Worm (Caenorhabditis elegans): Measurements from ENCODE around the gene znfx-1.

The znfx-1 gene

ce11 chrII:9213055-9213708 lies at the start of gene znfx-1:
Gene znfx-1, plus strand, starts transcription at chrII:9213658.
- TF ChIP-seq F49E8.2 (tag; optimal IDR thresholded peaks at IDR 0.05; ENCODE audit: borderline replicate concordance) (peak; percentile 32), D1046.2 (GFP tag; IDR thresholded peaks at IDR 0.05) (no peak), hif-1 (tag; optimal IDR thresholded peaks at IDR 0.05) (no peak), Y105C5A.15 (GFP tag; IDR thresholded peaks at IDR 0.05) (no peak), Y48G9A.11 (GFP tag; IDR thresholded peaks at IDR 0.05) (peak; percentile 69), nhr-102 (tag; optimal IDR thresholded peaks at IDR 0.05) (no peak), fkh-10 (GFP tag; optimal IDR thresholded peaks at IDR 0.05) (no peak), dmd-6 (GFP tag; IDR thresholded peaks at IDR 0.05) (no peak), unc-130 (GFP tag; optimal IDR thresholded peaks at IDR 0.05) (peak; percentile 35), lin-38 (GFP tag; IDR thresholded peaks at IDR 0.05) (peak; percentile 38; the same call in 1 of the 2 replicates), lir-3 (tag; optimal IDR thresholded peaks at IDR 0.05) (no peak), lsy-2 (tag; optimal IDR thresholded peaks at IDR 0.05) (no peak), Y75B8A.6 (GFP tag; IDR thresholded peaks at IDR 0.05) (no peak), mxl-3 (GFP tag; optimal IDR thresholded peaks at IDR 0.05) (no peak), ceh-44 (GFP tag; IDR thresholded peaks at IDR 0.05) (no peak), nhr-25 (tag; optimal IDR thresholded peaks at IDR 0.05; ENCODE audit: borderline replicate concordance, insufficient read depth) (no peak), mdt-29 (GFP tag; IDR thresholded peaks at IDR 0.05) (no peak), spr-1 (tag; optimal IDR thresholded peaks at IDR 0.05) (no peak), lim-7 (GFP tag; IDR thresholded peaks at IDR 0.05) (no peak)

DNA sequence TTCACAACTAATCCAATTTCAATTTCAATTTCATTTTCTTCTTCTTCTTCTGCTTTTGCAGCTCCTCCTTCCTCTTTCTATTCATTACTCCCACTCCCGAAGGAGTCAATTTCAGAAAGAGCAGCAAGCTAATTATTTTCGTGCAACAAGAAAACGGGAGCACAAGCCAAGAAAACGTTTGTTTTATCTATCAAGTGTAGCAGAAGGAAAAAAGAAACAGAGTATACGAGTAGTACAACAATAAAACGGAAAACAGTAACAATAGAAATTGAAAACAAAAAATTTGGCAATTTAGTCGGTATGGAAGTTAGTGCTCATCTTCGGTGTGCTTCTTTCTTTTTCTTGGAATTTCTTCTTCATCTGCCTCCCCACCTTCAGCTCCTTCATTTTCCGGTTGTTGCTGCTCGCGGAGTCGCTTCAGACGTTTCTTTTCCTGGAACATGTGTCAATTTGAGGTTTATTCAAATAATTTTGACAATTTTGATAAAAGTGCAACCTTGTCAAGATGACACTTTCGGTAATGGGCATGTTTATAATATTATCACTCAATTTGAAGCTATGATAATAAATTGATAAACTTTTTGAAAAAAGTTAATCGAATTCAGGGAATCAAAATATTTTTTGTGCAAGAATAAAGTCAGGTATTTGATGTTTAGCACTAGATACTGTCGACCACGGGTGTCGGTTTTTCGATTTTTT lies 47.5 kb upstream of the znfx-1 start, which contains the start of gene W07A12.8:
Gene W07A12.8 (minus strand): TSS at position 51 of the 699 bp plus-strand sequence.
- TF ChIP-seq daf-12 (tag; optimal IDR thresholded peaks at IDR 0.05): no peak
- TF ChIP-seq nhr-48 (tag; optimal IDR thresholded peaks at IDR 0.05): peak; percentile 34
- peak; percentile 32 for TF ChIP-seq hlh-11 (tag; optimal IDR thresholded peaks at IDR 0.05)
- TF ChIP-seq dve-1 (tag; optimal IDR thresholded peaks at IDR 0.05; ENCODE audit: insufficient read depth): peak; percentile 12
- no peak for TF ChIP-seq unc-62 (GFP tag; optimal IDR thresholded peaks at IDR 0.05 in 1 of 2)
- TF ChIP-seq unc-62 (tag; optimal IDR thresholded peaks at IDR 0.05): no peak
- peak; percentile 91; the same call in 1 of the 2 replicates for TF ChIP-seq dmd-6 (GFP tag; IDR thresholded peaks at IDR 0.05)
- peak; percentile 52; the same call in 1 of the 2 replicates for TF ChIP-seq lin-1 (GFP tag; IDR thresholded peaks at IDR 0.05)
- TF ChIP-seq pqm-1 (tag; optimal IDR thresholded peaks at IDR 0.05): peak; percentile 55
- TF ChIP-seq daf-16 (GFP tag; optimal IDR thresholded peaks at IDR 0.05): no peak
- TF ChIP-seq daf-16 (tag; optimal IDR thresholded peaks at IDR 0.05): peak; percentile 66
- 0 out of 2 replicates have a peak, but pooled peaks have one; percentile 60 for TF ChIP-seq tra-1 (GFP tag; IDR thresholded peaks at IDR 0.05)

- no peak for TF ChIP-seq lin-29 (GFP tag; IDR thresholded peaks at IDR 0.05)
- TF ChIP-seq nhr-6 (tag; optimal IDR thresholded peaks at IDR 0.05): no peak
- no peak for TF ChIP-seq ceh-32 (tag; optimal IDR thresholded peaks at IDR 0.05; ENCODE audit: poor library complexity)
- TF ChIP-seq zip-11 (GFP tag; IDR thresholded peaks at IDR 0.05): no peak
- no peak for TF ChIP-seq nhr-28 (tag; optimal IDR thresholded peaks at IDR 0.05)
- TF ChIP-seq nhr-48 (tag; optimal IDR thresholded peaks at IDR 0.05): no peak
- no peak for TF ChIP-seq set-16 (GFP tag; IDR thresholded peaks at IDR 0.05)
- no peak for TF ChIP-seq unc-130 (GFP tag; optimal IDR thresholded peaks at IDR 0.05)
- no peak for TF ChIP-seq lin-15B (tag; optimal IDR thresholded peaks at IDR 0.05)
Observed at ce11 chrII:9167730-9168129, 45.7 kb upstream of the znfx-1 start, which contains the start of gene T23G7.3. Gene T23G7.3, minus strand, starts transcription at chrII:9167830.

All from whole organism, L4 larva.